Worm (Caenorhabditis elegans): ENCODE measurements around the gene unc-98.

ce11 chrX:7568684-7569289 is 4.6 kb downstream of the unc-98 start:
- TF ChIP-seq mes-2 (tag; optimal IDR thresholded peaks at IDR 0.05; ENCODE audit: poor library complexity, severe bottlenecking), result no peak
- no peak for TF ChIP-seq daf-12 (tag; optimal IDR thresholded peaks at IDR 0.05)
- no peak for TF ChIP-seq snpc-4 (tag; optimal IDR thresholded peaks at IDR 0.05)
- no peak for TF ChIP-seq spr-1 (tag; optimal IDR thresholded peaks at IDR 0.05)
- TF ChIP-seq nhr-25 (tag; optimal IDR thresholded peaks at IDR 0.05; ENCODE audit: borderline replicate concordance, insufficient read depth), result no peak
- TF ChIP-seq nhr-77 (tag; optimal IDR thresholded peaks at IDR 0.05), result no peak
- TF ChIP-seq mep-1 (tag; optimal IDR thresholded peaks at IDR 0.05), result no peak
- TF ChIP-seq nhr-237 (tag; optimal IDR thresholded peaks at IDR 0.05), result no peak
- TF ChIP-seq dve-1 (tag; optimal IDR thresholded peaks at IDR 0.05; ENCODE audit: insufficient read depth), result no peak
- TF ChIP-seq pha-4 (GFP tag; IDR thresholded peaks at IDR 0.05), result no peak
- no peak for TF ChIP-seq pha-4 (tag; optimal IDR thresholded peaks at IDR 0.05)
- TF ChIP-seq ztf-11 (tag; optimal IDR thresholded peaks at IDR 0.05), result no peak
- TF ChIP-seq Y5F2A.4 (GFP tag; optimal IDR thresholded peaks at IDR 0.05), result no peak
- no peak for TF ChIP-seq T20F7.1 (GFP tag; optimal IDR thresholded peaks at IDR 0.05)
- TF ChIP-seq fkh-10 (GFP tag; optimal IDR thresholded peaks at IDR 0.05), result no peak
